Fruit fly (Drosophila melanogaster): ENCODE measurements around the gene Cpr35B.
A peak's percentile ranks its signal among the peaks of the same experiment; 100 is the strongest.

Gene Cpr35B

dm6 chr2L:14456268-14456667, 31.3 kb upstream of the Cpr35B start:
- peak; percentile 62; the same call in 1 of the 2 replicates for TF ChIP-seq Awh (GFP tag; IDR thresholded peaks at IDR 0.05)
- peak; percentile 21 for TF ChIP-seq sens (GFP tag)
- 0 out of 3 replicates have a peak, but pooled peaks have one; percentile 5 for TF ChIP-seq z (GFP tag; IDR thresholded peaks at IDR 0.05)
- peak; percentile 24 for TF ChIP-seq sd (tag; optimal IDR thresholded peaks at IDR 0.05)
- peak; percentile 57 for TF ChIP-seq abd-A (tag; optimal IDR thresholded peaks at IDR 0.05)
- TF ChIP-seq bigmax (GFP tag; optimal IDR thresholded peaks at IDR 0.05): no peak
- TF ChIP-seq Abd-B (GFP tag; optimal IDR thresholded peaks at IDR 0.05): peak; percentile 20
- no peak for TF ChIP-seq rib (GFP tag; IDR thresholded peaks at IDR 0.05)
- peak; percentile 61 for TF ChIP-seq oc (tag; optimal IDR thresholded peaks at IDR 0.05)
- no peak for TF ChIP-seq Adf1 (GFP tag; IDR thresholded peaks at IDR 0.05)
- peak in 1 of 2 experiments; percentile 42 for TF ChIP-seq tll (GFP tag; optimal IDR thresholded peaks at IDR 0.05)

- TF ChIP-seq org-1 (GFP tag; optimal IDR thresholded peaks at IDR 0.05): no peak
- peak; percentile 69 for TF ChIP-seq pros (GFP tag; optimal IDR thresholded peaks at IDR 0.05)
- TF ChIP-seq oc (tag; optimal IDR thresholded peaks at IDR 0.05): peak; percentile 61
- peak; percentile 10 for TF ChIP-seq Med (GFP tag)
- 0 out of 3 replicates have a peak, but pooled peaks have one; percentile 71 for TF ChIP-seq CG2199 (GFP tag; IDR thresholded peaks at IDR 0.05)
- peak; percentile 65 for TF ChIP-seq Ets65A (GFP tag)
- no peak for TF ChIP-seq Dip3 (GFP tag; optimal IDR thresholded peaks at IDR 0.05)
- peak; percentile 96 for TF ChIP-seq CG8281 (tag; optimal IDR thresholded peaks at IDR 0.05)
- no peak for TF ChIP-seq ems (GFP tag; optimal IDR thresholded peaks at IDR 0.05)
- no peak for TF ChIP-seq CG3281 (GFP tag; optimal IDR thresholded peaks at IDR 0.05)
- no peak for TF ChIP-seq gce (GFP tag; IDR thresholded peaks at IDR 0.05)
- peak; percentile 2 for TF ChIP-seq nerfin-1 (tag; optimal IDR thresholded peaks at IDR 0.05)
- peak; percentile 53 for TF ChIP-seq sens (GFP tag)
- TF ChIP-seq Tbp (GFP tag; optimal IDR thresholded peaks at IDR 0.05): no peak
- 0 out of 3 replicates have a peak, but pooled peaks have one; percentile 14 for TF ChIP-seq otp (GFP tag; IDR thresholded peaks at IDR 0.05)
- peak; percentile 17 for TF ChIP-seq Hey (tag; optimal IDR thresholded peaks at IDR 0.05)
- no peak for TF ChIP-seq CG6254 (GFP tag; optimal IDR thresholded peaks at IDR 0.05)
- TF ChIP-seq cato (GFP tag; optimal IDR thresholded peaks at IDR 0.05; ENCODE audit: borderline replicate concordance): no peak
- no peak for TF ChIP-seq CG1832 (GFP tag; optimal IDR thresholded peaks at IDR 0.05)
- TF ChIP-seq Kr (GFP tag; optimal IDR thresholded peaks at IDR 0.05): peak; percentile 75
- no peak for TF ChIP-seq CG11456 (GFP tag; IDR thresholded peaks at IDR 0.05)
- no peak for TF ChIP-seq gt (GFP tag; IDR thresholded peaks at IDR 0.05)
- no peak for TF ChIP-seq hkb (optimal IDR thresholded peaks at IDR 0.05)
- peak; percentile 43; the same call in 1 of the 2 replicates for TF ChIP-seq hkb (GFP tag; IDR thresholded peaks at IDR 0.05)
Observed at dm6 chr2L:14455131-14455530, 30.1 kb upstream of the Cpr35B start.

dm6 chr2L:14454247-14454646, 29.3 kb upstream of the Cpr35B start:
- TF ChIP-seq crol (GFP tag; IDR thresholded peaks at IDR 0.05) (peak; percentile 42), CG7745 (tag; optimal IDR thresholded peaks at IDR 0.05) (no peak), ci (GFP tag; IDR thresholded peaks at IDR 0.05) (peak; percentile 13; the same call in 1 of the 3 replicates), Eip74EF (GFP tag; optimal IDR thresholded peaks at IDR 0.05) (no peak), Six4 (GFP tag; optimal IDR thresholded peaks at IDR 0.05) (no peak), E2f2 (GFP tag; IDR thresholded peaks at IDR 0.05) (no peak), pros (GFP tag; optimal IDR thresholded peaks at IDR 0.05) (peak; percentile 88), MTF-1 (GFP tag; optimal IDR thresholded peaks at IDR 0.05; ENCODE audit: borderline replicate concordance) (no peak), Med (GFP tag) (peak; percentile 58), Awh (GFP tag; IDR thresholded peaks at IDR 0.05) (peak; percentile 29; the same call in 1 of the 2 replicates), run (tag; optimal IDR thresholded peaks at IDR 0.05) (peak; percentile 53), sens (GFP tag) (no peak), zf30C (GFP tag; optimal IDR thresholded peaks at IDR 0.05) (no peak), CG33557 (GFP tag; optimal IDR thresholded peaks at IDR 0.05) (no peak), pan (optimal IDR thresholded peaks at IDR 0.05) (no peak), pan (GFP tag; optimal IDR thresholded peaks at IDR 0.05 in 1 of 2, IDR thresholded peaks at IDR 0.05 in 1 of 2) (peak in 1 of 2 experiments; percentile 17), gsb-n (tag; optimal IDR thresholded peaks at IDR 0.05) (peak; percentile 94), knrl (GFP tag; IDR thresholded peaks at IDR 0.05; ENCODE audit: partially characterized antibody) (no peak), Hey (tag; optimal IDR thresholded peaks at IDR 0.05) (peak; percentile 77), CG2199 (GFP tag; IDR thresholded peaks at IDR 0.05) (0 out of 3 replicates have a peak, but pooled peaks have one; percentile 39), kni (GFP tag; optimal IDR thresholded peaks at IDR 0.05) (peak; percentile 64), nerfin-1 (tag; optimal IDR thresholded peaks at IDR 0.05) (peak; percentile 13)

All from whole organism, embryonic.